Fruit fly (Drosophila melanogaster) whole organism, prepupa: ENCODE data around the gene CG2260.

ENCODE experiments used
- CG16779 ChIP-seq: fragments of 200-800 bp; sonication (Bioruptor generic); optimal IDR thresholded peaks from 3 replicates; lab custom pipeline; 2017; ENCODE audit warnings: missing biosample characterization, mild to moderate bottlenecking, missing genetic modification characterization
- CG3919 ChIP-seq: fragments of 200-800 bp; sonication (Bioruptor generic); optimal IDR thresholded peaks from 3 replicates; lab custom pipeline; 2016; ENCODE audit warnings: missing biosample characterization, missing genetic modification characterization
- CG6854 ChIP-seq: fragments of 200-800 bp; sonication (Bioruptor generic); optimal IDR thresholded peaks from 2 replicates; lab custom pipeline; 2017; ENCODE audit warnings: missing biosample characterization, mild to moderate bottlenecking, missing genetic modification characterization
- Eip78C ChIP-seq: fragments of 200-800 bp; sonication (Bioruptor generic); peaks from one replicate; lab custom pipeline; 2016; ENCODE audit warnings: missing biosample characterization, missing genetic modification characterization
- Met ChIP-seq: fragments of 200-800 bp; sonication (Bioruptor generic); optimal IDR thresholded peaks from 3 replicates; lab custom pipeline; 2016; ENCODE audit warnings: missing biosample characterization, missing genetic modification characterization
- Smox ChIP-seq: fragments of 200-800 bp; sonication (Bioruptor generic); optimal IDR thresholded peaks from 3 replicates; lab custom pipeline; 2016; ENCODE audit warnings: missing biosample characterization, missing genetic modification characterization
- acj6 ChIP-seq: fragments of 200-800 bp; sonication (Bioruptor generic); optimal IDR thresholded peaks from 3 replicates; lab custom pipeline; 2016; ENCODE audit warnings: missing biosample characterization, missing genetic modification characterization
- dsx ChIP-seq: fragments of 200-800 bp; optimal IDR thresholded peaks from 3 replicates; lab custom pipeline; 2019; ENCODE audit warnings: missing biosample characterization, mild to moderate bottlenecking, missing genetic modification characterization, moderate library complexity; ENCODE audit not compliant: poor library complexity, severe bottlenecking
- esn ChIP-seq: fragments of 200-800 bp; sonication (Bioruptor generic); optimal IDR thresholded peaks from 2 replicates; lab custom pipeline; 2016; ENCODE audit warnings: missing biosample characterization, mild to moderate bottlenecking, missing genetic modification characterization, moderate library complexity
- net ChIP-seq: fragments of 200-800 bp; sonication (Bioruptor generic); optimal IDR thresholded peaks from 3 replicates; lab custom pipeline; 2016; ENCODE audit warnings: missing biosample characterization, missing genetic modification characterization
- salr ChIP-seq, 2 experiments: fragments of 200-800 bp; sonication (Bioruptor generic); optimal IDR thresholded peaks; 3 replicates each; lab custom pipeline; 2016 to 2018; ENCODE audit warnings: missing biosample characterization in 2 of 2, missing genetic modification characterization in 2 of 2, mild to moderate bottlenecking in 1 of 2
- ss ChIP-seq, 2 experiments: fragments of 200-800 bp; sonication (Bioruptor generic); optimal IDR thresholded peaks; 2 replicates in 1 of 2; 3 replicates in 1 of 2; lab custom pipeline; 2017 to 2018; ENCODE audit warnings: mild to moderate bottlenecking in 2 of 2, missing biosample characterization in 2 of 2, missing genetic modification characterization in 2 of 2, moderate library complexity in 1 of 2
- svp ChIP-seq: fragments of 200-800 bp; sonication (Bioruptor generic); peaks from one replicate; lab custom pipeline; 2016; ENCODE audit warnings: missing biosample characterization, missing genetic modification characterization

dm6 chrX:8170166-8170565 is 49.2 kb upstream of the CG2260 start, which contains the start of gene CG2278:
- TF ChIP-seq esn (no peak), CG6854 (GFP tag; lab: Kevin White, UChicago) (no peak), salr (GFP tag; optimal IDR thresholded peaks at IDR 0.05; lab: Kevin White, UChicago) (no peak), svp (GFP tag; lab: Kevin White, UChicago) (no peak), CG3919 (GFP tag; lab: Kevin White, UChicago) (no peak), acj6 (GFP tag; lab: Kevin White, UChicago) (no peak), net (GFP tag; lab: Kevin White, UChicago) (no peak), Met (no peak), Smox (GFP tag; lab: Kevin White, UChicago) (no peak), Eip78C (no peak), ss (GFP tag; optimal IDR thresholded peaks at IDR 0.05; lab: Kevin White, UChicago) (no peak), dsx (no peak), CG16779 (tag; lab: Kevin White, UChicago) (no peak)
